Worm (Caenorhabditis elegans) whole organism, L4 larva: ENCODE results near the gene dpy-23.

Experiments
- daf-12 ChIP-seq: fragments of 150-350 bp; optimal IDR thresholded peaks from 2 replicates; lab custom pipeline; 2014; ENCODE audit warnings: missing biosample characterization, missing genetic modification reagents, missing genetic modification characterization
- mdl-1 ChIP-seq, 2 experiments: fragments of 150-350 bp in 1 of 2; sonication (generic microtip) in 1 of 2; optimal IDR thresholded peaks; 2 replicates each; lab custom pipeline; 2014 to 2017; ENCODE audit warnings: missing biosample characterization in 2 of 2, missing genetic modification characterization in 2 of 2
- nhr-28 ChIP-seq: fragments of 150-350 bp; optimal IDR thresholded peaks from 2 replicates; lab custom pipeline; 2014; ENCODE audit warnings: missing biosample characterization, missing genetic modification characterization
- nhr-77 ChIP-seq: fragments of 150-350 bp; optimal IDR thresholded peaks from 2 replicates; lab custom pipeline; 2014; ENCODE audit warnings: missing biosample characterization, missing genetic modification characterization
- spr-3 ChIP-seq: fragments of 200-800 bp; sonication (Bioruptor generic); optimal IDR thresholded peaks from 2 replicates; lab custom pipeline; 2018; ENCODE audit warnings: mild to moderate bottlenecking, missing genetic modification characterization, missing compliant biosample characterization

DNA sequence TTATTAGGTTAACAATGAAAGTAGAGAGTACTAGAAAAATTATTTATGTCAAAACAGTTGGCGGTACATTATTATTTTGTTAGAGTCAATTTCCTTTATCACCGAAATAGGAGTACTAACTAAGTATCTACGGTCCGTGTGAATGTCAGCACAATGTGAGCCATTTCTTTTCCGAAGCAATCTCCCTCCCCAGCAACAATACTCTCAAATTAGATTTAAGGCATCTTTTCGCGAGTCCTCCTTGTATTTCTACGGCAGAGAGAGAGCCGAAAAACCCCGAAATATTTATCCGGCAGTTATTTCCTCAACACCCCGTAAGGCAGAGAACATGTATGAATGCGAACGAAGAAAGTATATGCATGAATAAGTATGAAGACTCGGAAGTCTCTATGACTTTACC, 26.1 kb downstream of the dpy-23 start:
- TF ChIP-seq nhr-28 (tag; lab: Kevin White, UChicago) (no peak), mdl-1 (tag; optimal IDR thresholded peaks at IDR 0.05; lab: Kevin White, UChicago) (no peak), nhr-77 (tag; lab: Kevin White, UChicago) (no peak), daf-12 (tag; lab: Kevin White, UChicago) (no peak), spr-3 (GFP tag; lab: Kevin White, UChicago) (no peak)
